Fruit fly (Drosophila melanogaster): ENCODE measurements around the gene mRpL4.

DNA sequence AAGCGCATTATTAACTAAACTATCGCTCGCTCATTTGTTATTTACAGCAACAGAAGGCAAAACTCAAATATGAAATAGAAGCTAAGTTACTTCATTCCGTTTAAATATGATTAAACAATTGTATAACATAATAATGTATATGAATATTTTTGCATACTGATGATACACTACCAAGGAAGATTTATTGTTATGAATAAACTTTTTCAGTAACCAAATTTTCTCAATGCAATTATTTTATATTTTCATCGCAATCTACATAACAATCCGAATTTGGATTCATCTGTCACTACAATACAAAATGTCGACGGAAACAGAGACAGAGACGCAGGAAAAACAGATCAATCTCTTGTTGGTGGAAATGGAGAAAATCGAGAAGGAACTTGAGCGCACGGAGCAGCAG, 37.9 kb downstream of the mRpL4 start, which contains the start of gene CG17329:
- no peak for TF ChIP-seq Hr4 (GFP tag; optimal IDR thresholded peaks at IDR 0.05)
- TF ChIP-seq CG32006 (GFP tag; optimal IDR thresholded peaks at IDR 0.05): no peak
- no peak for TF ChIP-seq Hr38 (GFP tag; optimal IDR thresholded peaks at IDR 0.05)
- no peak for TF ChIP-seq Lpt (GFP tag; optimal IDR thresholded peaks at IDR 0.05)
- TF ChIP-seq acj6 (GFP tag; optimal IDR thresholded peaks at IDR 0.05): no peak
- TF ChIP-seq topi (GFP tag; optimal IDR thresholded peaks at IDR 0.05): no peak
- TF ChIP-seq Eip75B (GFP tag; optimal IDR thresholded peaks at IDR 0.05): no peak
- TF ChIP-seq Hr39 (GFP tag; optimal IDR thresholded peaks at IDR 0.05): no peak
- no peak for TF ChIP-seq net (GFP tag; optimal IDR thresholded peaks at IDR 0.05)
- TF ChIP-seq cyc (GFP tag; optimal IDR thresholded peaks at IDR 0.05): no peak
- no peak for TF ChIP-seq CG10631 (GFP tag; optimal IDR thresholded peaks at IDR 0.05)
- no peak for TF ChIP-seq CG11294 (GFP tag; IDR thresholded peaks at IDR 0.05)
